Fruit fly (Drosophila melanogaster): ENCODE results near the gene CG18596.

Gene CG18596

DNA sequence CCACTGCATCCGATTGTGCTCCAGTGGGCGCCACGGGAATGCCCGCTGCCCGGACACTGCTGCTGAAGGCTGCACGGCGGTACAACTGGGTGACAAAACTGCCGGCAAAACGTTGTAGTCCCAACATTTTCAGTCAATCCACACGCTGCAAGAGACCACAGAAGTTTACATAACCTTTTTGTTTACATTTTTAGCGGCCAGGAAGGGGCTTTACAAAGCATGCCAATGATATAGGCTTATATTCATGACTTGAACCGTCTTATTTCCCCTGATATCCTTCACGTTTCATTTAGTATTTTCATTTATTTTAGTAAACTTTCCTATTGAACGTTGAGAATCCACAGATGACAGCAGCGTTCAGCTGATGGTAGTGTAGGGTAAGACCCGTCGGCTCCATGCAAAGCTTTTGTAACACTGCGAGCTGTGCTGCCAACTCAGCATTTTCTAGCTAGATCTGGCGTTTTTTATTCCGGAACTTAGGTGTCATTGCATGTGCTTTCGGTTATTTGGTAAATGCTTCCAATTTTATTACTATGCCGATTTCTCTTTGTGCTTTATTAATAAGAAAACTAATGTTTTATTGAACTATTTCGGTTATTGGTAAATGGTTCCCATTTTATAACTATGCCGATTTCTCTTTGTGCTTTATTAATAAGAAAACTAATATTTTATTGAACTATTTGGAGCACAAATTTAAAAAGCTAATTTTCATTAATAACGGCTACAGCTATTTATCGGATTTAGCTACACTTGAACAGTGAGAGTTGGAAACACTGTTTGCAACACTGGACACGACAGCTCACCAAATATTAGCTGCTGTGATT, 35.0 kb downstream of the CG18596 start, which contains the start of the genes CG13850 and lqfR:
TSS of gene CG13850 (minus strand) at position 379 of the 824 bp plus-strand sequence.
TSS of gene lqfR (plus strand) at position 765 of the 824 bp plus-strand sequence.
- TF ChIP-seq ttk (optimal IDR thresholded peaks at IDR 0.05): no peak
- no peak for TF ChIP-seq psq (optimal IDR thresholded peaks at IDR 0.05)
- no peak for TF ChIP-seq Sin3A (optimal IDR thresholded peaks at IDR 0.05)
- no peak for TF ChIP-seq Myc (optimal IDR thresholded peaks at IDR 0.05)
- no peak for TF ChIP-seq insv (optimal IDR thresholded peaks at IDR 0.05)
- TF ChIP-seq h (optimal IDR thresholded peaks at IDR 0.05): no peak

dm6 chr3R:22411879-22412587, 36.3 kb downstream of the CG18596 start:
- TF ChIP-seq psq (optimal IDR thresholded peaks at IDR 0.05) (no peak), insv (optimal IDR thresholded peaks at IDR 0.05) (no peak), ttk (optimal IDR thresholded peaks at IDR 0.05) (no peak), h (optimal IDR thresholded peaks at IDR 0.05) (no peak), Myc (optimal IDR thresholded peaks at IDR 0.05) (no peak), Sin3A (optimal IDR thresholded peaks at IDR 0.05) (no peak)

DNA sequence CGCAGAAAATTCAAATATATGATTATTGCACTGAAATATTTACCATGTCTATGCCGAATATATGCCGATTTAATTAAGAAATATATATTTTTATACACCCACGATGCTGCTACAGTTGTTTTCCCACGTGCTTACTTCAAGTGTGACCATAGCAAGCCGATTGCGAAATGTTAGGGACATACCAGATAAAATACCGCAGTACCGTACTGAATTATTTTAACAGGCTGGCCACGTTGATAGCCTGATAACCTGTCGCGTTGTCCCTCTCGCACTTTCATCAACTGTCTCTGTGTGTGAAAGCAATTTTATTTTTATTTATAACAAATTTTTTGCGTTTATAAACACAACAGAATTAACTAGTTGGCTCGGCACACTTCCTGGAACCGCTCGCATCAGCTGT, 45.2 kb downstream of the CG18596 start, which contains the start of the genes Nop56 and mats:
TSS of gene Nop56 (minus strand) at position 158 of the 400 bp plus-strand sequence.
TSS of gene mats (plus strand) at position 251 of the 400 bp plus-strand sequence.
- TF ChIP-seq Sin3A (optimal IDR thresholded peaks at IDR 0.05) (no peak), h (optimal IDR thresholded peaks at IDR 0.05) (no peak), ttk (optimal IDR thresholded peaks at IDR 0.05) (no peak)

dm6 chr3R:22421618-22422017, 45.9 kb downstream of the CG18596 start:
- TF ChIP-seq Sin3A (optimal IDR thresholded peaks at IDR 0.05): no peak
- TF ChIP-seq insv (optimal IDR thresholded peaks at IDR 0.05): no peak
- TF ChIP-seq h (optimal IDR thresholded peaks at IDR 0.05): no peak
- TF ChIP-seq psq (optimal IDR thresholded peaks at IDR 0.05): no peak
- TF ChIP-seq ttk (optimal IDR thresholded peaks at IDR 0.05): no peak
- TF ChIP-seq Myc (optimal IDR thresholded peaks at IDR 0.05): no peak

dm6 chr3R:22423996-22424395, 48.3 kb downstream of the CG18596 start:
- no peak for TF ChIP-seq psq (optimal IDR thresholded peaks at IDR 0.05)
- TF ChIP-seq insv (optimal IDR thresholded peaks at IDR 0.05): no peak

- no peak for TF ChIP-seq h (optimal IDR thresholded peaks at IDR 0.05)
- no peak for TF ChIP-seq insv (optimal IDR thresholded peaks at IDR 0.05)
- no peak for TF ChIP-seq ttk (optimal IDR thresholded peaks at IDR 0.05)
- no peak for TF ChIP-seq Myc (optimal IDR thresholded peaks at IDR 0.05)
- no peak for TF ChIP-seq psq (optimal IDR thresholded peaks at IDR 0.05)
- no peak for TF ChIP-seq Sin3A (optimal IDR thresholded peaks at IDR 0.05)
Measured at dm6 chr3R:22424602-22425190, 49.0 kb downstream of the CG18596 start, which contains the start of gene pinta. Gene pinta (minus strand): TSS chr3R:22424929.
